Worm (Caenorhabditis elegans): Measurements from ENCODE around the gene atln-2.

DNA sequence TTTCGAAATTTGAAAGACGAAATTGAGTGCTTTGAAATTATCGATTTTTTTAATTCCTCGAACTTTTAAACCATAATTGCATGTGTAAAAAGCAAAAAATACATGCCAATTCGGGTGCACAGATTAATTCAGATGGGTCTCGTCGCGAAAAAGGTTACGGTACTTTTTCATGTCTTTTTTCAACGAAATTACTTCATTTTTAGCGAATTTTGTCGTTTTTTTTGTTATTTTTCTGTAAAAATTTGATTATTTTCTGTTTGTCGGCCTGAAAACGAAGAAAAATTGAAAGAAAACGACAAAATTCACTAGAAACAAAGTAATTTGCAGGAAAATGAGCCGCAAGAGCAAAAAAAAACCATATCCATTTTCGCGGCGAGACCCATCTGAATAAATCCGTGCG lies 26.6 kb upstream of the atln-2 start:
- TF ChIP-seq snpc-4 (tag; optimal IDR thresholded peaks at IDR 0.05) (no peak), lin-32 (GFP tag; optimal IDR thresholded peaks at IDR 0.05) (no peak), ces-1 (GFP tag; optimal IDR thresholded peaks at IDR 0.05) (no peak), elt-1 (tag; optimal IDR thresholded peaks at IDR 0.05; ENCODE audit: borderline replicate concordance, insufficient read depth) (no peak), nhr-237 (tag; optimal IDR thresholded peaks at IDR 0.05) (no peak), nhr-12 (tag; optimal IDR thresholded peaks at IDR 0.05) (no peak), ztf-11 (tag; optimal IDR thresholded peaks at IDR 0.05) (no peak), elt-3 (tag; optimal IDR thresholded peaks at IDR 0.05) (no peak), pha-4 (tag; optimal IDR thresholded peaks at IDR 0.05) (no peak), flh-1 (GFP tag; optimal IDR thresholded peaks at IDR 0.05) (no peak), zip-8 (tag; optimal IDR thresholded peaks at IDR 0.05) (no peak)

Data from whole organism, mixed stage, embryonic.